Worm (Caenorhabditis elegans) whole organism, L3 larva: ENCODE data around the gene R07B1.6.
A peak's percentile ranks its signal among the peaks of the same experiment; 100 is the strongest.

Experiments
- R02D3.7 ChIP-seq: fragments of 150-350 bp; optimal IDR thresholded peaks from 2 replicates; lab custom pipeline; 2014; ENCODE audit warnings: missing biosample characterization, missing genetic modification characterization
- ZK546.5 ChIP-seq: sonication (generic microtip); optimal IDR thresholded peaks from 2 replicates; lab custom pipeline; 2017; ENCODE audit warnings: missing biosample characterization, missing genetic modification characterization
- ama-1 ChIP-seq: fragments of 150-350 bp; optimal IDR thresholded peaks from 2 replicates; lab custom pipeline; 2018
- ceh-16 ChIP-seq: sonication (generic microtip); optimal IDR thresholded peaks from 2 replicates; lab custom pipeline; 2017; ENCODE audit warnings: missing biosample characterization, missing genetic modification characterization
- ceh-28 ChIP-seq: fragments of 150-350 bp; optimal IDR thresholded peaks from 2 replicates; lab custom pipeline; 2014; ENCODE audit warnings: missing biosample characterization, missing genetic modification reagents, missing genetic modification characterization
- ceh-9 ChIP-seq: sonication (generic microtip); optimal IDR thresholded peaks from 2 replicates; lab custom pipeline; 2018; ENCODE audit warnings: missing biosample characterization, missing genetic modification characterization
- daf-12 ChIP-seq: fragments of 150-350 bp; optimal IDR thresholded peaks from 2 replicates; lab custom pipeline; 2014; ENCODE audit warnings: missing biosample characterization, missing genetic modification reagents, missing genetic modification characterization
- egl-27 ChIP-seq: sonication (generic microtip); optimal IDR thresholded peaks from 4 replicates; lab custom pipeline; 2017; ENCODE audit warnings: missing biosample characterization, missing genetic modification reagents, missing genetic modification characterization
- egl-5 ChIP-seq: fragments of 150-350 bp; optimal IDR thresholded peaks from 2 replicates; lab custom pipeline; 2017; ENCODE audit warnings: missing biosample characterization, missing genetic modification reagents, missing genetic modification characterization, inconsistent platforms
- elt-2 ChIP-seq: sonication (generic microtip); optimal IDR thresholded peaks from 2 replicates; lab custom pipeline; 2016; ENCODE audit warnings: missing genetic modification reagents, mild to moderate bottlenecking, missing genetic modification characterization, missing compliant biosample characterization
- elt-3 ChIP-seq, 3 experiments: fragments of 150-350 bp in 1 of 3; sonication (generic microtip) in 2 of 3; optimal IDR thresholded peaks; 2 replicates in 2 of 3; 4 replicates in 1 of 3; lab custom pipeline; 2014 to 2017; ENCODE audit warnings: missing biosample characterization in 3 of 3, missing genetic modification characterization in 3 of 3
- eor-1 ChIP-seq, 2 experiments: fragments of 150-350 bp; optimal IDR thresholded peaks; 2 replicates each; lab custom pipeline; 2014 to 2018; ENCODE audit warnings: missing biosample characterization in 2 of 2, missing genetic modification characterization in 2 of 2
- fkh-10 ChIP-seq: sonication (generic microtip); optimal IDR thresholded peaks from 2 replicates; lab custom pipeline; 2017; ENCODE audit warnings: missing biosample characterization, missing genetic modification reagents, missing genetic modification characterization
- fkh-2 ChIP-seq: fragments of 150-350 bp; optimal IDR thresholded peaks from 2 replicates; lab custom pipeline; 2014; ENCODE audit warnings: missing biosample characterization, missing genetic modification reagents, missing genetic modification characterization
- fos-1 ChIP-seq: fragments of 150-350 bp; optimal IDR thresholded peaks from 2 replicates; lab custom pipeline; 2014; ENCODE audit warnings: missing biosample characterization, missing genetic modification characterization
- hmg-11 ChIP-seq: sonication (generic microtip); optimal IDR thresholded peaks from 2 replicates; lab custom pipeline; 2016; ENCODE audit warnings: missing genetic modification characterization, missing compliant biosample characterization
- jun-1 ChIP-seq: fragments of 150-350 bp; optimal IDR thresholded peaks from 2 replicates; lab custom pipeline; 2014; ENCODE audit warnings: missing biosample characterization, missing genetic modification reagents, missing genetic modification characterization
- lin-39 ChIP-seq: fragments of 150-350 bp; optimal IDR thresholded peaks from 2 replicates; lab custom pipeline; 2018; ENCODE audit warnings: missing biosample characterization, missing genetic modification reagents, missing genetic modification characterization
- lsy-12 ChIP-seq: sonication (generic microtip); optimal IDR thresholded peaks from 2 replicates; lab custom pipeline; 2016; ENCODE audit warnings: mild to moderate bottlenecking, missing genetic modification characterization, missing compliant biosample characterization
- mdl-1 ChIP-seq: fragments of 150-350 bp; optimal IDR thresholded peaks from 2 replicates; lab custom pipeline; 2014; ENCODE audit warnings: missing biosample characterization, missing genetic modification characterization
- nhr-12 ChIP-seq: fragments of 150-350 bp; optimal IDR thresholded peaks from 2 replicates; lab custom pipeline; 2014; ENCODE audit warnings: missing biosample characterization, missing genetic modification characterization
- nhr-23 ChIP-seq: fragments of 150-350 bp; optimal IDR thresholded peaks from 2 replicates; lab custom pipeline; 2014; ENCODE audit warnings: missing biosample characterization, missing genetic modification reagents, missing genetic modification characterization
- nhr-28 ChIP-seq: fragments of 150-350 bp; optimal IDR thresholded peaks from 2 replicates; lab custom pipeline; 2014; ENCODE audit warnings: missing biosample characterization, missing genetic modification characterization
- nhr-43 ChIP-seq: sonication (generic microtip); optimal IDR thresholded peaks from 2 replicates; lab custom pipeline; 2016; ENCODE audit warnings: mild to moderate bottlenecking, missing genetic modification characterization, missing compliant biosample characterization; ENCODE audit not compliant: poor library complexity, severe bottlenecking
- nhr-67 ChIP-seq: fragments of 150-350 bp; optimal IDR thresholded peaks from 2 replicates; lab custom pipeline; 2014; ENCODE audit warnings: missing biosample characterization, missing genetic modification characterization
- nhr-76 ChIP-seq: fragments of 150-350 bp; sonication (generic microtip); optimal IDR thresholded peaks from 5 replicates; lab custom pipeline; 2014; ENCODE audit warnings: missing biosample characterization, missing genetic modification characterization
- pha-4 ChIP-seq: fragments of 150-350 bp; optimal IDR thresholded peaks from 2 replicates; lab custom pipeline; 2014; ENCODE audit warnings: missing biosample characterization, missing genetic modification reagents, missing genetic modification characterization
- pqm-1 ChIP-seq: fragments of 150-350 bp; optimal IDR thresholded peaks from 2 replicates; lab custom pipeline; 2017; ENCODE audit warnings: missing biosample characterization, missing genetic modification characterization, inconsistent platforms
- skn-1 ChIP-seq: fragments of 150-350 bp; optimal IDR thresholded peaks from 2 replicates; lab custom pipeline; 2014; ENCODE audit warnings: missing biosample characterization, missing genetic modification characterization
- snpc-4 ChIP-seq: fragments of 150-350 bp; optimal IDR thresholded peaks from 2 replicates; lab custom pipeline; 2014; ENCODE audit warnings: missing biosample characterization, missing genetic modification characterization
- tbx-2 ChIP-seq: sonication (generic microtip); optimal IDR thresholded peaks from 2 replicates; lab custom pipeline; 2016; ENCODE audit warnings: mild to moderate bottlenecking, missing genetic modification characterization, missing compliant biosample characterization
- unc-39 ChIP-seq: sonication (generic microtip); optimal IDR thresholded peaks from 4 replicates; lab custom pipeline; 2017; ENCODE audit warnings: missing biosample characterization, missing genetic modification characterization
- unc-62 ChIP-seq: fragments of 150-350 bp; sonication (generic microtip); optimal IDR thresholded peaks from 4 replicates; lab custom pipeline; 2014; ENCODE audit warnings: missing biosample characterization, missing genetic modification reagents, missing genetic modification characterization
- zag-1 ChIP-seq: fragments of 150-350 bp; optimal IDR thresholded peaks from 2 replicates; lab custom pipeline; 2014; ENCODE audit warnings: missing biosample characterization, missing genetic modification characterization
- ztf-11 ChIP-seq: fragments of 150-350 bp; optimal IDR thresholded peaks from 2 replicates; lab custom pipeline; 2014; ENCODE audit warnings: missing biosample characterization, missing genetic modification characterization
- ztf-4 ChIP-seq: fragments of 150-350 bp; optimal IDR thresholded peaks from 2 replicates; lab custom pipeline; 2014; ENCODE audit warnings: missing biosample characterization, missing genetic modification characterization

R07B1.6 gene

DNA sequence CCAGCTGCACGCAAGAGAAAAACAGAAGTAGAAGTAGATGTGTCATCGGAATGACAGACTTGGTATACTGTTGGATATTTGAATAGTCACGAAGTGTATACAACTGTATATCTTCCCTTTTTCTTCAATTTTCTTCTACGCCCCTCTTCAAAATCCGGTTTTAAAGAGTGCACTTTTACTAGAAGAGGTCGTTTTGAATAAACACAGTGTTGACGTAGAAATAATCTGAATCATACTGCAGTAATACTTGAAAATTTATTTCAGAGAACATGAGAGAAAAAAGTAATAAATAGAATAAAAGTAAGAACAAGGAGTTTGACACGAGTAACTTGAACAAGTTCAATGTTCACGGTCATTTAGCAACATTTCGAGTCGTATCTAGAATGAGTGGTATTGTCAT lies 6.1 kb downstream of the R07B1.6 start, which contains the start of gene R07B1.8:
Gene R07B1.8, minus strand, starts transcription at position 101 of the 400 bp plus-strand sequence.
- TF ChIP-seq nhr-67: no peak
- TF ChIP-seq jun-1 (tag; lab: Kevin White, UChicago): no peak
- TF ChIP-seq hmg-11 (tag; lab: Kevin White, UChicago): no peak
- no peak for TF ChIP-seq skn-1 (tag; lab: Kevin White, UChicago)
- no peak for TF ChIP-seq ama-1 (lab: Kevin White, UChicago)
- no peak for TF ChIP-seq ceh-16 (tag; lab: Kevin White, UChicago)
- no peak for TF ChIP-seq fkh-2 (tag; lab: Kevin White, UChicago)
- no peak for TF ChIP-seq elt-3 (tag; optimal IDR thresholded peaks at IDR 0.05; lab: Kevin White, UChicago)
- TF ChIP-seq mdl-1 (tag; lab: Kevin White, UChicago): no peak
- no peak for TF ChIP-seq fkh-10
- TF ChIP-seq pqm-1 (tag; lab: Kevin White, UChicago): no peak
- no peak for TF ChIP-seq ceh-9 (tag; lab: Kevin White, UChicago)
- no peak for TF ChIP-seq tbx-2 (tag; lab: Kevin White, UChicago)
- TF ChIP-seq eor-1 (tag; optimal IDR thresholded peaks at IDR 0.05; lab: Kevin White, UChicago): no peak

DNA sequence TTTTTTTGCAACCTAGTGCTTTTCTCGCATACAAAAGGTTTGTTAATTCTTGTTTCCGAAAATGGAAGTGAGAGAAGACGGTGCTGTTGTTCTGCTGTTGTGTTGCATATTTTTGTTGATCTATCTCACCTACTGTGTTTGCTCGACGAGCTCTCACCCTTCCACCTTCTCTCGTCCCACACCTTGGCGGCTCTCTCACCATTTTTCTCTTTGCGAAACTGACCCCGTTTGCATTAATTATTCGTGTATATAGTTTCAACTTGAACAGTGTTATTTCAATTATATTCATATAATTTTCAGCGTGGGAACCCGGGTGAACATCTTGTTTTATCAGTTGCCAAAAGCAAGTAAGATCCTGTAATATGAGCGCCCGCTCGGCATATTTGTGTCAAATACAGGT lies 10.7 kb downstream of the R07B1.6 start, which contains the start of gene R07B1.9:
Gene R07B1.9, plus strand, starts transcription at position 301 of the 400 bp plus-strand sequence.
- TF ChIP-seq R02D3.7 (tag; lab: Kevin White, UChicago): no peak
- no peak for TF ChIP-seq lsy-12 (tag; lab: Kevin White, UChicago)
- TF ChIP-seq tbx-2 (tag; lab: Kevin White, UChicago): no peak
- TF ChIP-seq nhr-28 (tag; lab: Kevin White, UChicago): no peak
- TF ChIP-seq fos-1: no peak
- TF ChIP-seq snpc-4 (tag; lab: Kevin White, UChicago): no peak
- TF ChIP-seq nhr-12 (tag; lab: Kevin White, UChicago): no peak
- TF ChIP-seq eor-1 (tag; optimal IDR thresholded peaks at IDR 0.05; lab: Kevin White, UChicago): no peak
- TF ChIP-seq nhr-67: no peak

DNA sequence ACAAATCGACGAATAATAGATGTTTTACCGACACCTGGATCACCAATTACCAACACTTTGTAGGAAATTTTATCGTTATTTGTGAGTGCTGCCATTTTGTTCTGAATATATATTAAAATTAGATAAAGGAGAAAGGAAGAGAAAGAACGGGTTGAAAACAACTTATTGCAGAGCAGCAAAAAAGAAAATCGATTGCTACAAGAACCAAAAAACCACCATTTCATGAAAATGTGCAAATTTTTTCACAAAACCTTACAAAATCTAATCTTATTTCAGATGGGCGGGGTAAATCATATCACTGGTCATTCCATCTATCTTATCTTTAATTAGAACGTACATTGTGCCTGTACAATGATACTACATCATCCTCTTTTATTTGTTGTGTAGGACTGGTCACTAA lies 15.7 kb downstream of the R07B1.6 start, which contains the start of gene glo-1:
Gene glo-1, minus strand, starts transcription at position 101 of the 400 bp plus-strand sequence.
- TF ChIP-seq lsy-12 (tag; lab: Kevin White, UChicago): no peak
- TF ChIP-seq ceh-28: no peak
- no peak for TF ChIP-seq ztf-11
- no peak for TF ChIP-seq unc-39 (tag; lab: Kevin White, UChicago)
- no peak for TF ChIP-seq fos-1
- no peak for TF ChIP-seq fkh-10
- no peak for TF ChIP-seq hmg-11 (tag; lab: Kevin White, UChicago)

DNA sequence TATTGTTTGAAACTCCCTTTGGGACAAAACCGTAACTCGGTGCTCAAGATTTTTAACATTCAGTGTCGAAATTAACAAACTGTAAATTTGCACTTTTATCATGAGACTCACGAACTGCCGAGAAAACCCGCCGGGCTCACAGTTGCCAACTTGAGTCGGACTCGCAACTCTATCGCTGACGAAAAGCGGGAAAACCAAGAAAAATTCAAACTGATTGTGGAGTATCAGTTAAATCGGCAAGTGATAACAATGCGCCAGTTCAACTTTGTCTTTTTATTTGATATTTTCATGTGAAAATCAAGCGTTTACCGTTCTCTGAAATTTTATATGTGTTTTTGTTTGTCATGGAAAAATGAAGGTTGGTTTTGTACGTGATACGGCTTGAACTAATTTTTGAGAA lies 16.1 kb downstream of the R07B1.6 start:
- peak; percentile 83 for TF ChIP-seq elt-2 (tag; lab: Kevin White, UChicago)
- no peak for TF ChIP-seq egl-5

DNA sequence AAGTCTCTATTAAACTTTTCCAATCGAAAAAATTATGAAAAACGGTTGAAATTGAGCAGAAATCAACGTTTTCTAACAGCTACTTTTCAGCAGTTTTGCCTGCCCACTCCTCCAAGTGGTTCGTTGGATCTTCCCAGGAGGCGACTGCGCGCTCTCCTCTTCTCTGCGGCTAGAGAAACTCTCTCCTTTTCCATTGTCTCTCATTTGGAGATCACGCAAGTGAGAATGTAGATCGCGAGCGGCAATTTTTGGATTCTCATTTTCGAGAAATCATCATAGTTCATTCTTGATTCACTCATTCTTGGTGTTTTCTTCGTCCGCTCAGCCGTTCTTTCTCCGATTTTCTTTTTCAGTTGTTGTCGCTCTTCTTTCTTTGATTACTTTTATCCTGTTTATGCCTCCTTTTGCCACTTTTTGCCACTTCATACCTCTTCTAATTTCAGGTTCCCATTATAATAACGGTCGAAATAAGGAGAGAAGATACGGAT lies 17.4 kb downstream of the R07B1.6 start, which contains the start of gene mrp-4:
Gene mrp-4, plus strand, starts transcription at position 438 of the 488 bp plus-strand sequence.
- TF ChIP-seq snpc-4 (tag; lab: Kevin White, UChicago): no peak
- no peak for TF ChIP-seq elt-2 (tag; lab: Kevin White, UChicago)
- TF ChIP-seq, all 47 proteins: peak for 0

DNA sequence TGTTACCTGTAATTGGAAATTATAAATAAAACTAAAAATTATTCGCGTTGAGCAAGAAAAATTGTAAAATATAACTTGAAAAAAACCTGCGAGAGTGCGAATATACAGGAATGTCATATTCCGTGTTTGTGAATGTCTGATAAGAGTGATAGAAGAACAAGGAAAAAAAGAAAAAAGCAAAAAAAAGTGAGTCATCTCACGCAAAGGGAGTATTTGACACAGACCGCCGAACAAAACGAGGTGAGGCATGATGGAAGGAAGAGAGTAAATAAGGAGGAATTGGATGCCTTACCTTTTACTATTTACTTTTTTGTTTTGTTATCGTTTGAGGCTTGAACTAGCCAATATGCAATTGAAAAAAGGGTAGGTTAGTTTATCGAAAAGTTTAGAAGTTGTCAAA lies 25.9 kb downstream of the R07B1.6 start, which contains the start of gene F21G4.1:
Gene F21G4.1, minus strand, starts transcription at position 6 of the 400 bp plus-strand sequence.
- TF ChIP-seq nhr-67 (no peak), lsy-12 (tag; lab: Kevin White, UChicago) (no peak), fkh-2 (tag; lab: Kevin White, UChicago) (no peak), nhr-28 (tag; lab: Kevin White, UChicago) (no peak), ztf-11 (no peak), unc-62 (GFP tag; lab: Kevin White, UChicago) (no peak), egl-27 (tag; lab: Kevin White, UChicago) (no peak), zag-1 (tag; lab: Kevin White, UChicago) (no peak), ZK546.5 (tag; lab: Kevin White, UChicago) (no peak), snpc-4 (tag; lab: Kevin White, UChicago) (no peak), nhr-23 (tag; lab: Kevin White, UChicago) (no peak), fos-1 (peak; percentile 21), ceh-9 (tag; lab: Kevin White, UChicago) (no peak), nhr-76 (tag; lab: Kevin White, UChicago) (no peak), egl-5 (no peak), ztf-4 (tag; lab: Kevin White, UChicago) (no peak), jun-1 (tag; lab: Kevin White, UChicago) (no peak), pha-4 (tag; lab: Kevin White, UChicago) (peak; percentile 91), nhr-43 (no peak), pqm-1 (tag; lab: Kevin White, UChicago) (peak; percentile 25), tbx-2 (tag; lab: Kevin White, UChicago) (no peak), unc-39 (tag; lab: Kevin White, UChicago) (no peak), lin-39 (tag; lab: Kevin White, UChicago) (no peak), elt-2 (tag; lab: Kevin White, UChicago) (peak; percentile 57), daf-12 (no peak), R02D3.7 (tag; lab: Kevin White, UChicago) (no peak), eor-1 (tag; optimal IDR thresholded peaks at IDR 0.05; lab: Kevin White, UChicago) (no peak), skn-1 (tag; lab: Kevin White, UChicago) (no peak)
